Worm (Caenorhabditis elegans) whole organism, L3 larva: ENCODE data around the gene T04C4.3.

ENCODE experiments used
- aly-2 ChIP-seq: fragments of 150-350 bp; optimal IDR thresholded peaks from 2 replicates; lab custom pipeline; 2014; ENCODE audit warnings: missing biosample characterization, missing genetic modification characterization
- ceh-28 ChIP-seq: fragments of 150-350 bp; optimal IDR thresholded peaks from 2 replicates; lab custom pipeline; 2014; ENCODE audit warnings: missing biosample characterization, missing genetic modification reagents, missing genetic modification characterization
- ceh-82 ChIP-seq: fragments of 150-350 bp; optimal IDR thresholded peaks from 2 replicates; lab custom pipeline; 2014; ENCODE audit warnings: missing biosample characterization, missing genetic modification characterization
- eor-1 ChIP-seq, 2 experiments: fragments of 150-350 bp; optimal IDR thresholded peaks; 2 replicates each; lab custom pipeline; 2014 to 2018; ENCODE audit warnings: missing biosample characterization in 2 of 2, missing genetic modification characterization in 2 of 2
- lin-15B ChIP-seq: fragments of 150-350 bp; optimal IDR thresholded peaks from 2 replicates; lab custom pipeline; 2014; ENCODE audit warnings: missing biosample characterization, missing genetic modification characterization
- lin-39 ChIP-seq: fragments of 150-350 bp; optimal IDR thresholded peaks from 2 replicates; lab custom pipeline; 2018; ENCODE audit warnings: missing biosample characterization, missing genetic modification reagents, missing genetic modification characterization
- mdl-1 ChIP-seq: fragments of 150-350 bp; optimal IDR thresholded peaks from 2 replicates; lab custom pipeline; 2014; ENCODE audit warnings: missing biosample characterization, missing genetic modification characterization
- nfya-1 ChIP-seq: sonication (generic microtip); optimal IDR thresholded peaks from 2 replicates; lab custom pipeline; 2017; ENCODE audit warnings: missing genetic modification characterization, mild to moderate bottlenecking, missing compliant biosample characterization, antibody characterized with exemption, moderate library complexity; ENCODE audit not compliant: insufficient read depth
- nhr-237 ChIP-seq: fragments of 150-350 bp; optimal IDR thresholded peaks from 2 replicates; lab custom pipeline; 2014; ENCODE audit warnings: missing biosample characterization, missing genetic modification characterization
- nhr-28 ChIP-seq: fragments of 150-350 bp; optimal IDR thresholded peaks from 2 replicates; lab custom pipeline; 2014; ENCODE audit warnings: missing biosample characterization, missing genetic modification characterization
- snpc-4 ChIP-seq: fragments of 150-350 bp; optimal IDR thresholded peaks from 2 replicates; lab custom pipeline; 2014; ENCODE audit warnings: missing biosample characterization, missing genetic modification characterization
- ztf-11 ChIP-seq: fragments of 150-350 bp; optimal IDR thresholded peaks from 2 replicates; lab custom pipeline; 2014; ENCODE audit warnings: missing biosample characterization, missing genetic modification characterization

DNA sequence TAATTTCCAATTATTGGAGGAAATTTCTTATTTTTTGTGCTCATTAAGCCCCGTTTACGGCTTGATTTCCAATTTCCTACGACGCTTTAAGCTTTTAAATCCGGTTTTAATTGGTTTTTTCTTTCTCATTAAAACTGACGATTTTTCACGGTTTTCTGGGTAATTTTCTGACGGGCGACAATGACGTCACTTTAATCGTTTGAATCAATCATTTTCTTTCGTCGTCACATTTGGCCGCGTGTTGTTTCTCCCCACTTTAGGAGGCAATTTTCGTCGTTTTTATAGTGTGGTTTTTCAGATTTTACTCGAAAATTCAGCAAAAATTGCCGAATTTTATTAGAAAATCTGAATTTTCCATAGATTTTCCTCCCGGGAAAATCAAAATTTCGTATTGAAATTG is 23.6 kb downstream of the T04C4.3 start:
- TF ChIP-seq ceh-82 (tag; lab: Kevin White, UChicago) (no peak), mdl-1 (no peak), nhr-237 (tag; lab: Kevin White, UChicago) (no peak), eor-1 (tag; optimal IDR thresholded peaks at IDR 0.05; lab: Kevin White, UChicago) (no peak), nhr-28 (tag; lab: Kevin White, UChicago) (no peak), lin-39 (tag; lab: Kevin White, UChicago) (peak; percentile 0), ceh-28 (tag; lab: Kevin White, UChicago) (no peak), nfya-1 (tag; lab: Kevin White, UChicago) (no peak), lin-15B (no peak), ztf-11 (tag; lab: Kevin White, UChicago) (no peak), aly-2 (tag; lab: Kevin White, UChicago) (no peak), snpc-4 (tag; lab: Kevin White, UChicago) (no peak)
